Fruit fly (Drosophila melanogaster) whole organism, embryonic: ENCODE measurements around the gene CG9775.

Experiments used
- Ada2b ChIP-seq: fragments of 200-800 bp; sonication (Bioruptor generic); IDR thresholded peaks from 2 replicates; pipeline ENCODE4 v1.3.6; 2022; ENCODE audit warnings: missing biosample characterization, missing genetic modification characterization
- B-H1 ChIP-seq: fragments of 200-800 bp; sonication (Bioruptor generic); IDR thresholded peaks from 3 replicates; pipeline ENCODE4 v1.3.6; 2022; ENCODE audit warnings: missing biosample characterization, missing genetic modification characterization
- C15 ChIP-seq: fragments of 200-800 bp; sonication (Bioruptor generic); IDR thresholded peaks from 3 replicates; pipeline ENCODE4 v1.3.6; 2022; ENCODE audit warnings: missing biosample characterization, missing genetic modification characterization
- CG10654 ChIP-seq: fragments of 200-800 bp; sonication (Bioruptor generic); optimal IDR thresholded peaks from 2 replicates; lab custom pipeline; 2016; ENCODE audit warnings: missing biosample characterization, missing genetic modification characterization
- CG11398 ChIP-seq: fragments of 200-800 bp; sonication (Bioruptor generic); optimal IDR thresholded peaks from 2 replicates; lab custom pipeline; 2016; ENCODE audit warnings: missing biosample characterization, missing genetic modification characterization
- CG11696 ChIP-seq: fragments of 200-800 bp; sonication (Bioruptor generic); IDR thresholded peaks from 2 replicates; pipeline ENCODE4 v1.3.6; 2022; ENCODE audit warnings: missing biosample characterization, missing genetic modification characterization
- CG12071 ChIP-seq: fragments of 200-800 bp; sonication (Bioruptor generic); optimal IDR thresholded peaks from 3 replicates; lab custom pipeline; 2018; ENCODE audit warnings: missing biosample characterization, mild to moderate bottlenecking, missing genetic modification characterization
- CG12104 ChIP-seq: fragments of 200-800 bp; sonication (Bioruptor generic); optimal IDR thresholded peaks from 3 replicates; lab custom pipeline; 2016; ENCODE audit warnings: missing biosample characterization, missing genetic modification characterization
- CG12391 ChIP-seq: fragments of 200-800 bp; sonication (Bioruptor generic); optimal IDR thresholded peaks from 3 replicates; lab custom pipeline; 2018; ENCODE audit warnings: missing biosample characterization, mild to moderate bottlenecking, missing genetic modification characterization, moderate library complexity
- CG14441 ChIP-seq: fragments of 200-800 bp; sonication (Bioruptor generic); IDR thresholded peaks from 2 replicates; pipeline ENCODE4 v1.3.6; 2022; ENCODE audit warnings: missing biosample characterization, missing genetic modification characterization
- CG17802 ChIP-seq: fragments of 200-800 bp; sonication (Bioruptor generic); optimal IDR thresholded peaks from 2 replicates; lab custom pipeline; 2018; ENCODE audit warnings: missing biosample characterization, mild to moderate bottlenecking, missing genetic modification characterization, moderate library complexity
- CG1792 ChIP-seq: fragments of 200-800 bp; sonication (Bioruptor generic); optimal IDR thresholded peaks from 2 replicates; lab custom pipeline; 2016; ENCODE audit warnings: missing biosample characterization, missing genetic modification characterization
- CG18599 ChIP-seq: fragments of 200-800 bp; sonication (Bioruptor generic); optimal IDR thresholded peaks from 3 replicates; lab custom pipeline; 2017; ENCODE audit warnings: missing biosample characterization, missing genetic modification characterization, mild to moderate bottlenecking, moderate library complexity, missing genetic modification reagents
- CG2199 ChIP-seq: fragments of 200-800 bp; sonication (Bioruptor generic); IDR thresholded peaks from 3 replicates; pipeline ENCODE4 v1.3.6; 2022; ENCODE audit warnings: missing biosample characterization, missing genetic modification characterization
- CG2875 ChIP-seq: fragments of 200-800 bp; sonication (Bioruptor generic); optimal IDR thresholded peaks from 2 replicates; lab custom pipeline; 2017; ENCODE audit warnings: missing biosample characterization, mild to moderate bottlenecking, missing genetic modification characterization, missing genetic modification reagents
- CG3065 ChIP-seq: fragments of 200-800 bp; sonication (Bioruptor generic); optimal IDR thresholded peaks from 2 replicates; lab custom pipeline; 2016; ENCODE audit warnings: missing biosample characterization, missing genetic modification characterization
- CG32767 ChIP-seq: fragments of 200-800 bp; sonication (Bioruptor generic); IDR thresholded peaks from 2 replicates; pipeline ENCODE4 v1.3.6; 2022; ENCODE audit warnings: missing biosample characterization, missing genetic modification characterization
- CG33557 ChIP-seq: fragments of 200-800 bp; sonication (Bioruptor generic); optimal IDR thresholded peaks from 2 replicates; lab custom pipeline; 2019; ENCODE audit warnings: missing biosample characterization, mild to moderate bottlenecking, missing genetic modification characterization, moderate library complexity
- CG3726 ChIP-seq: fragments of 200-800 bp; sonication (Bioruptor generic); IDR thresholded peaks from 3 replicates; pipeline ENCODE4, ENCODE4 v1.3.6; 2022; ENCODE audit warnings: missing biosample characterization, missing genetic modification characterization
- CG3847 ChIP-seq: fragments of 200-800 bp; sonication (Bioruptor generic); IDR thresholded peaks from 2 replicates; pipeline ENCODE4 v1.3.6; 2022; ENCODE audit warnings: missing biosample characterization, missing genetic modification characterization
- CG43689 ChIP-seq: fragments of 200-800 bp; sonication (Bioruptor generic); IDR thresholded peaks from 2 replicates; pipeline ENCODE4 v1.3.6; 2022; ENCODE audit warnings: missing biosample characterization, missing genetic modification characterization
- CG4730 ChIP-seq: fragments of 200-800 bp; sonication (Bioruptor generic); IDR thresholded peaks from 2 replicates; pipeline ENCODE4 v1.3.6; 2022; ENCODE audit warnings: missing biosample characterization, missing genetic modification characterization
- CG6791 ChIP-seq: fragments of 200-800 bp; sonication (Bioruptor generic); IDR thresholded peaks from 3 replicates; pipeline ENCODE4 v1.3.6; 2022; ENCODE audit warnings: missing biosample characterization, missing genetic modification characterization; ENCODE audit not compliant: partially characterized antibody
- CG7745 ChIP-seq: fragments of 200-800 bp; sonication (Bioruptor generic); optimal IDR thresholded peaks from 2 replicates; lab custom pipeline; 2018; ENCODE audit warnings: missing biosample characterization, mild to moderate bottlenecking, missing genetic modification characterization, moderate library complexity
- CG7786 ChIP-seq: fragments of 200-800 bp; sonication (Bioruptor generic); optimal IDR thresholded peaks from 2 replicates; lab custom pipeline; 2016; ENCODE audit warnings: missing biosample characterization, missing genetic modification characterization
- CG8478 ChIP-seq: fragments of >200 bp; optimal IDR thresholded peaks from 2 replicates; lab custom pipeline; 2018
- Elba2 ChIP-seq: fragments of 200-800 bp; sonication (Bioruptor generic); optimal IDR thresholded peaks from 3 replicates; lab custom pipeline; 2016; ENCODE audit warnings: missing biosample characterization, missing genetic modification characterization
- Gsc ChIP-seq: fragments of 200-800 bp; sonication (Bioruptor generic); IDR thresholded peaks from 2 replicates; pipeline ENCODE4 v1.3.6; 2022; ENCODE audit warnings: missing biosample characterization, missing genetic modification characterization
- HLH54F ChIP-seq: fragments of 200-800 bp; sonication (Bioruptor generic); optimal IDR thresholded peaks from 3 replicates; lab custom pipeline; 2016; ENCODE audit warnings: missing biosample characterization, missing genetic modification characterization
- Jarid2 ChIP-seq: fragments of 200-800 bp; sonication (Bioruptor generic); optimal IDR thresholded peaks from 3 replicates; lab custom pipeline; 2017; ENCODE audit warnings: mild to moderate bottlenecking, missing biosample characterization, missing genetic modification reagents, missing genetic modification characterization
- Med ChIP-seq: fragments of 200-800 bp; sonication (Bioruptor generic); peaks from one replicate; lab custom pipeline; 2016; ENCODE audit warnings: missing biosample characterization, missing genetic modification characterization, mild to moderate bottlenecking, inconsistent platforms, moderate library complexity
- NfI ChIP-seq: fragments of 200-800 bp; sonication (Bioruptor generic); optimal IDR thresholded peaks from 3 replicates; lab custom pipeline; 2018; ENCODE audit warnings: missing biosample characterization, mild to moderate bottlenecking, missing genetic modification characterization, moderate library complexity
- Oli ChIP-seq: fragments of 200-800 bp; sonication (Bioruptor generic); optimal IDR thresholded peaks from 2 replicates; lab custom pipeline; 2018; ENCODE audit warnings: missing biosample characterization, mild to moderate bottlenecking, missing genetic modification characterization, moderate library complexity
- Sox102F ChIP-seq: fragments of 200-800 bp; sonication (Bioruptor generic); optimal IDR thresholded peaks from 2 replicates; lab custom pipeline; 2018; ENCODE audit warnings: missing biosample characterization, mild to moderate bottlenecking, missing genetic modification characterization, moderate library complexity
- cato ChIP-seq: fragments of 200-800 bp; sonication (Bioruptor generic); optimal IDR thresholded peaks from 2 replicates; lab custom pipeline; 2016; ENCODE audit warnings: missing biosample characterization, missing genetic modification characterization, borderline replicate concordance
- ci ChIP-seq: fragments of 200-800 bp; sonication (Bioruptor generic); IDR thresholded peaks from 3 replicates; pipeline ENCODE4 v1.3.6; 2022; ENCODE audit warnings: missing biosample characterization, missing genetic modification characterization
- da ChIP-seq: fragments of 200-800 bp; sonication (Bioruptor generic); optimal IDR thresholded peaks from 2 replicates; lab custom pipeline; 2016; ENCODE audit warnings: missing biosample characterization, missing genetic modification characterization
- dimm ChIP-seq: fragments of 200-800 bp; sonication (Bioruptor generic); IDR thresholded peaks from 2 replicates; pipeline ENCODE4 v1.3.6; 2022; ENCODE audit warnings: missing biosample characterization, missing genetic modification characterization
- fd96Cb ChIP-seq: fragments of 200-800 bp; sonication (Bioruptor generic); optimal IDR thresholded peaks from 2 replicates; lab custom pipeline; 2018; ENCODE audit warnings: missing biosample characterization, mild to moderate bottlenecking, missing genetic modification characterization, moderate library complexity
- gsb ChIP-seq: fragments of 200-800 bp; sonication (Bioruptor generic); IDR thresholded peaks from 2 replicates; pipeline ENCODE4 v1.3.6; 2022; ENCODE audit warnings: missing biosample characterization, missing genetic modification characterization
- otp ChIP-seq: fragments of 200-800 bp; sonication (Bioruptor generic); IDR thresholded peaks from 3 replicates; pipeline ENCODE4, ENCODE4 v1.3.6; 2022; ENCODE audit warnings: missing biosample characterization, missing genetic modification characterization
- p53 ChIP-seq: fragments of 200-800 bp; sonication (Bioruptor generic); optimal IDR thresholded peaks from 2 replicates; lab custom pipeline; 2016; ENCODE audit warnings: missing biosample characterization, missing genetic modification characterization
- run ChIP-seq: fragments of 200-800 bp; sonication (Bioruptor generic); optimal IDR thresholded peaks from 3 replicates; lab custom pipeline; 2018; ENCODE audit warnings: missing biosample characterization, mild to moderate bottlenecking, missing genetic modification characterization
- scrt ChIP-seq: fragments of 200-800 bp; sonication (Bioruptor generic); optimal IDR thresholded peaks from 2 replicates; lab custom pipeline; 2018; ENCODE audit warnings: missing biosample characterization, mild to moderate bottlenecking, missing genetic modification characterization, moderate library complexity
- sens ChIP-seq: fragments of 200-800 bp; sonication (Bioruptor generic); peaks from one replicate; lab custom pipeline; 2016; ENCODE audit warnings: missing biosample characterization, missing genetic modification characterization
- twi ChIP-seq: fragments of 200-800 bp; optimal IDR thresholded peaks from 2 replicates; lab custom pipeline; 2019; ENCODE audit warnings: missing biosample characterization, mild to moderate bottlenecking, missing genetic modification characterization, moderate library complexity
- tx ChIP-seq: fragments of 200-800 bp; sonication (Bioruptor generic); optimal IDR thresholded peaks from 2 replicates; lab custom pipeline; 2016; ENCODE audit warnings: missing biosample characterization, missing genetic modification characterization
- unpg ChIP-seq: fragments of 200-800 bp; sonication (Bioruptor generic); optimal IDR thresholded peaks from 3 replicates; lab custom pipeline; 2018; ENCODE audit warnings: missing biosample characterization, mild to moderate bottlenecking, missing genetic modification characterization, moderate library complexity
- wek ChIP-seq: fragments of 200-800 bp; sonication (Bioruptor generic); optimal IDR thresholded peaks from 3 replicates; lab custom pipeline; 2018; ENCODE audit warnings: missing biosample characterization, mild to moderate bottlenecking, missing genetic modification characterization, moderate library complexity
- zf30C ChIP-seq: fragments of 200-800 bp; sonication (Bioruptor generic); optimal IDR thresholded peaks from 3 replicates; lab custom pipeline; 2018; ENCODE audit warnings: missing biosample characterization, mild to moderate bottlenecking, missing genetic modification characterization
- zfh1 ChIP-seq: fragments of 200-800 bp; sonication (Bioruptor generic); IDR thresholded peaks from 3 replicates; pipeline ENCODE4 v1.3.6; 2022; ENCODE audit warnings: missing biosample characterization, missing genetic modification characterization

CG9775 gene

dm6 chr3R:4654557-4655273 is 13.1 kb upstream of the CG9775 start, which contains the start of gene spartin (continued):
- peak; percentile 85 for TF ChIP-seq Med (GFP tag; lab: Kevin White, UChicago)
- TF ChIP-seq CG43689 (GFP tag; lab: Robert Waterston, UW) = no peak
- TF ChIP-seq CG2199 = peak; percentile 15; the same call in 1 of the 3 replicates
- TF ChIP-seq zf30C = no peak
- TF ChIP-seq CG1792 (GFP tag; lab: Kevin White, UChicago) = peak; percentile 95
- TF ChIP-seq twi (tag; lab: Kevin White, UChicago) = no peak
- no peak for TF ChIP-seq Elba2 (GFP tag; lab: Kevin White, UChicago)
- TF ChIP-seq CG7745 = no peak
- no peak for TF ChIP-seq CG8478 (lab: Kevin White, UChicago)
- no peak for TF ChIP-seq Sox102F (GFP tag; lab: Kevin White, UChicago)
- TF ChIP-seq CG32767 = no peak
- no peak for TF ChIP-seq wek (GFP tag; lab: Kevin White, UChicago)
- TF ChIP-seq CG10654 (GFP tag; lab: Kevin White, UChicago) = peak; percentile 3
- TF ChIP-seq CG4730 = no peak
- no peak for TF ChIP-seq otp
- TF ChIP-seq run (tag; lab: Kevin White, UChicago) = no peak
- TF ChIP-seq CG2875 (GFP tag; lab: Kevin White, UChicago) = no peak
- TF ChIP-seq CG7786 = no peak
- no peak for TF ChIP-seq Gsc (GFP tag; lab: Robert Waterston, UW)
- TF ChIP-seq scrt (GFP tag; lab: Kevin White, UChicago) = no peak
- TF ChIP-seq unpg = no peak
- no peak for TF ChIP-seq zfh1
- peak; percentile 79 for TF ChIP-seq sens (GFP tag; lab: Kevin White, UChicago)
- TF ChIP-seq Ada2b (GFP tag; lab: Robert Waterston, UW) = no peak
- no peak for TF ChIP-seq tx (GFP tag; lab: Kevin White, UChicago)
- no peak for TF ChIP-seq CG14441 (GFP tag; lab: Robert Waterston, UW)
- TF ChIP-seq p53 (GFP tag; lab: Kevin White, UChicago) = no peak
- TF ChIP-seq CG3065 (GFP tag; lab: Kevin White, UChicago) = no peak
- TF ChIP-seq CG12391 (tag; lab: Kevin White, UChicago) = peak; percentile 10
- TF ChIP-seq ci (GFP tag; lab: Robert Waterston, UW) = no peak; the same call in 2 of the 3 replicates
- peak; percentile 25 for TF ChIP-seq NfI (GFP tag; lab: Kevin White, UChicago)
- TF ChIP-seq CG11398 (GFP tag; lab: Kevin White, UChicago) = no peak
- no peak for TF ChIP-seq CG12104 (GFP tag; lab: Kevin White, UChicago)
- no peak for TF ChIP-seq CG33557 (GFP tag; lab: Kevin White, UChicago)
- TF ChIP-seq da (GFP tag; lab: Kevin White, UChicago) = no peak
- TF ChIP-seq CG3847 (GFP tag; lab: Robert Waterston, UW) = no peak
- TF ChIP-seq fd96Cb (tag; lab: Kevin White, UChicago) = no peak
- no peak for TF ChIP-seq CG3726 (GFP tag; lab: Robert Waterston, UW)
- TF ChIP-seq dimm (GFP tag; lab: Robert Waterston, UW) = no peak
- no peak for TF ChIP-seq CG17802
- TF ChIP-seq gsb (GFP tag; lab: Robert Waterston, UW) = no peak
- no peak for TF ChIP-seq Jarid2
- TF ChIP-seq B-H1 = no peak
- TF ChIP-seq CG12071 (GFP tag; lab: Kevin White, UChicago) = no peak
- peak; percentile 25 for TF ChIP-seq HLH54F (GFP tag; lab: Kevin White, UChicago)
- no peak for TF ChIP-seq Oli
- TF ChIP-seq CG6791 (GFP tag; lab: Robert Waterston, UW) = 0 out of 3 replicates have a peak, but pooled peaks have one; percentile 27
- no peak for TF ChIP-seq CG11696 (GFP tag; lab: Robert Waterston, UW)
- no peak for TF ChIP-seq cato (GFP tag; lab: Kevin White, UChicago)
- TF ChIP-seq C15 (GFP tag; lab: Robert Waterston, UW) = no peak
- TF ChIP-seq CG18599 (GFP tag; lab: Kevin White, UChicago) = no peak
